Fruit fly (Drosophila melanogaster) whole organism, embryonic: ENCODE results near the gene Ntf-2r.

Experiments used
- Atf-2 ChIP-seq: fragments of 200-800 bp; sonication (Bioruptor generic); optimal IDR thresholded peaks from 2 replicates; lab custom pipeline; 2016; ENCODE audit warnings: missing biosample characterization, missing genetic modification characterization
- CG10959 ChIP-seq: fragments of 200-800 bp; sonication (Bioruptor generic); IDR thresholded peaks from 2 replicates; pipeline ENCODE4 v1.3.6; 2022; ENCODE audit warnings: missing biosample characterization, missing genetic modification characterization
- CG11093 ChIP-seq: fragments of 200-800 bp; sonication (Bioruptor generic); IDR thresholded peaks from 3 replicates; pipeline ENCODE4 v1.3.6; 2022; ENCODE audit warnings: missing biosample characterization, missing genetic modification characterization
- CG11247 ChIP-seq: fragments of 200-800 bp; sonication (Bioruptor generic); IDR thresholded peaks from 2 replicates; pipeline ENCODE4 v1.3.6; 2022; ENCODE audit warnings: missing biosample characterization, missing genetic modification characterization
- CG12299 ChIP-seq: fragments of 200-800 bp; sonication (Bioruptor generic); optimal IDR thresholded peaks from 2 replicates; lab custom pipeline; 2018; ENCODE audit warnings: missing biosample characterization, mild to moderate bottlenecking, missing genetic modification characterization
- CG13624 ChIP-seq: fragments of 200-800 bp; sonication (Bioruptor generic); optimal IDR thresholded peaks from 2 replicates; lab custom pipeline; 2016; ENCODE audit warnings: missing biosample characterization, missing genetic modification characterization
- CG14441 ChIP-seq: fragments of 200-800 bp; sonication (Bioruptor generic); IDR thresholded peaks from 2 replicates; pipeline ENCODE4 v1.3.6; 2022; ENCODE audit warnings: missing biosample characterization, missing genetic modification characterization
- CG16813 ChIP-seq: fragments of 200-800 bp; sonication (Bioruptor generic); IDR thresholded peaks from 3 replicates; pipeline ENCODE4 v1.3.6; 2022; ENCODE audit warnings: missing biosample characterization, missing genetic modification characterization; ENCODE audit not compliant: partially characterized antibody
- CG2199 ChIP-seq: fragments of 200-800 bp; sonication (Bioruptor generic); IDR thresholded peaks from 3 replicates; pipeline ENCODE4 v1.3.6; 2022; ENCODE audit warnings: missing biosample characterization, missing genetic modification characterization
- CG34376 ChIP-seq: fragments of 200-800 bp; sonication (Bioruptor generic); optimal IDR thresholded peaks from 2 replicates; lab custom pipeline; 2018; ENCODE audit warnings: missing biosample characterization, mild to moderate bottlenecking, missing genetic modification characterization
- CG4360 ChIP-seq: fragments of 200-800 bp; sonication (Bioruptor generic); IDR thresholded peaks from 2 replicates; pipeline ENCODE4 v1.3.6; 2022; ENCODE audit warnings: missing biosample characterization, missing genetic modification characterization
- CG6175 ChIP-seq: fragments of 200-800 bp; sonication (Bioruptor generic); IDR thresholded peaks from 3 replicates; pipeline ENCODE4 v1.3.6; 2022; ENCODE audit warnings: missing biosample characterization, missing genetic modification characterization
- CG9797 ChIP-seq: fragments of 200-800 bp; sonication (Bioruptor generic); optimal IDR thresholded peaks from 3 replicates; lab custom pipeline; 2018; ENCODE audit warnings: missing biosample characterization, mild to moderate bottlenecking, missing genetic modification characterization
- CG9932 ChIP-seq: fragments of 200-800 bp; sonication (Bioruptor generic); IDR thresholded peaks from 2 replicates; pipeline ENCODE4 v1.3.6; 2022; ENCODE audit warnings: missing biosample characterization, missing genetic modification characterization
- Drgx ChIP-seq: fragments of 200-800 bp; sonication (Bioruptor generic); IDR thresholded peaks from 2 replicates; pipeline ENCODE4 v1.3.6; 2022; ENCODE audit warnings: missing biosample characterization, missing genetic modification characterization
- Ets65A ChIP-seq: fragments of 200-800 bp; sonication (Bioruptor generic); peaks from one replicate; lab custom pipeline; 2016; ENCODE audit warnings: missing biosample characterization, missing genetic modification characterization
- HLH4C ChIP-seq: fragments of 200-800 bp; sonication (Bioruptor generic); IDR thresholded peaks from 3 replicates; pipeline ENCODE4 v1.3.6; 2022; ENCODE audit warnings: missing biosample characterization, missing genetic modification characterization; ENCODE audit not compliant: partially characterized antibody
- Hr3 ChIP-seq: fragments of 200-800 bp; sonication (Bioruptor generic); optimal IDR thresholded peaks from 3 replicates; lab custom pipeline; 2016; ENCODE audit warnings: missing biosample characterization, missing genetic modification characterization
- Hr51 ChIP-seq, 2 experiments: fragments of 200-800 bp; sonication (Bioruptor generic); optimal IDR thresholded peaks; 2 replicates in 1 of 2; 3 replicates in 1 of 2; lab custom pipeline; 2016 to 2018; ENCODE audit warnings: missing biosample characterization in 2 of 2, missing genetic modification characterization in 2 of 2, mild to moderate bottlenecking in 1 of 2, moderate library complexity in 1 of 2
- Lim3 ChIP-seq: fragments of 200-800 bp; sonication (Bioruptor generic); IDR thresholded peaks from 2 replicates; pipeline ENCODE4 v1.3.6; 2022; ENCODE audit warnings: missing biosample characterization, missing genetic modification characterization
- Med ChIP-seq: fragments of 200-800 bp; sonication (Bioruptor generic); peaks from one replicate; lab custom pipeline; 2016; ENCODE audit warnings: missing biosample characterization, missing genetic modification characterization, mild to moderate bottlenecking, inconsistent platforms, moderate library complexity
- Neu2 ChIP-seq: fragments of 200-800 bp; sonication (Bioruptor generic); optimal IDR thresholded peaks from 3 replicates; lab custom pipeline; 2016; ENCODE audit warnings: missing biosample characterization, missing genetic modification characterization, borderline replicate concordance
- Opbp ChIP-seq: fragments of 200-800 bp; sonication (Bioruptor generic); IDR thresholded peaks from 3 replicates; pipeline ENCODE4 v1.3.6; 2022; ENCODE audit warnings: missing biosample characterization, missing genetic modification characterization; ENCODE audit not compliant: partially characterized antibody
- Pdp1 ChIP-seq, 2 experiments: fragments of 200-800 bp; sonication (Bioruptor generic); optimal IDR thresholded peaks; 3 replicates each; lab custom pipeline; 2016; ENCODE audit warnings: missing biosample characterization in 2 of 2, missing genetic modification characterization in 2 of 2, mild to moderate bottlenecking in 1 of 2, moderate library complexity in 1 of 2
- amos ChIP-seq: fragments of 200-800 bp; sonication (Bioruptor generic); IDR thresholded peaks from 2 replicates; pipeline ENCODE4 v1.3.6; 2022; ENCODE audit warnings: missing biosample characterization, missing genetic modification characterization; ENCODE audit not compliant: partially characterized antibody
- bsh ChIP-seq, 2 experiments: fragments of 200-800 bp; sonication (Bioruptor generic); optimal IDR thresholded peaks; 2 replicates each; lab custom pipeline; 2017 to 2018; ENCODE audit warnings: mild to moderate bottlenecking in 2 of 2, missing biosample characterization in 2 of 2, missing genetic modification characterization in 2 of 2, moderate library complexity in 1 of 2
- cad ChIP-seq: fragments of >200 bp; optimal IDR thresholded peaks from 2 replicates; lab custom pipeline; 2017; ENCODE audit warnings: missing biosample characterization, missing genetic modification characterization
- cg ChIP-seq: fragments of 200-800 bp; sonication (Bioruptor generic); optimal IDR thresholded peaks from 3 replicates; lab custom pipeline; 2019; ENCODE audit warnings: missing biosample characterization, mild to moderate bottlenecking, missing genetic modification characterization, moderate library complexity
- en ChIP-seq: fragments of 200-800 bp; sonication (Bioruptor generic); optimal IDR thresholded peaks from 2 replicates; lab custom pipeline; 2016; ENCODE audit warnings: missing biosample characterization, missing genetic modification characterization
- eve ChIP-seq, 2 experiments: fragments of >200 bp; optimal IDR thresholded peaks; 2 replicates each; lab custom pipeline; 2017; ENCODE audit warnings: missing biosample characterization in 2 of 2, missing genetic modification characterization in 2 of 2
- ind ChIP-seq: fragments of 200-800 bp; sonication (Bioruptor generic); optimal IDR thresholded peaks from 3 replicates; lab custom pipeline; 2016; ENCODE audit warnings: missing biosample characterization, missing genetic modification characterization
- lbe ChIP-seq: fragments of 200-800 bp; sonication (Bioruptor generic); optimal IDR thresholded peaks from 2 replicates; lab custom pipeline; 2016; ENCODE audit warnings: missing biosample characterization, mild to moderate bottlenecking, missing genetic modification characterization
- nom ChIP-seq: fragments of 200-800 bp; sonication (Bioruptor generic); optimal IDR thresholded peaks from 2 replicates; lab custom pipeline; 2017; ENCODE audit warnings: missing biosample characterization, missing genetic modification characterization, mild to moderate bottlenecking, moderate library complexity, missing genetic modification reagents
- sens ChIP-seq: fragments of 200-800 bp; sonication (Bioruptor generic); peaks from one replicate; lab custom pipeline; 2016; ENCODE audit warnings: missing biosample characterization, missing genetic modification characterization
- sim ChIP-seq: fragments of 200-800 bp; sonication (Bioruptor generic); IDR thresholded peaks from 2 replicates; pipeline ENCODE4 v1.3.6; 2022; ENCODE audit warnings: missing biosample characterization, missing genetic modification characterization
- sna ChIP-seq: fragments of 200-800 bp; sonication (Bioruptor generic); IDR thresholded peaks from 2 replicates; pipeline ENCODE4 v1.3.6; 2022; ENCODE audit warnings: missing biosample characterization, missing genetic modification characterization; ENCODE audit not compliant: partially characterized antibody
- zen2 ChIP-seq: fragments of 200-800 bp; sonication (Bioruptor generic); IDR thresholded peaks from 3 replicates; pipeline ENCODE4 v1.3.6; 2022; ENCODE audit warnings: missing biosample characterization, missing genetic modification characterization; ENCODE audit not compliant: partially characterized antibody

The Ntf-2r gene

dm6 chr2L:18455506-18456491 is 1.4 kb downstream of the Ntf-2r start:
- TF ChIP-seq Drgx, result peak; percentile 99
- TF ChIP-seq en (GFP tag; lab: Kevin White, UChicago), result no peak
- no peak for TF ChIP-seq Opbp (GFP tag; lab: Robert Waterston, UW)
- peak; percentile 6; the same call in 1 of the 2 replicates for TF ChIP-seq CG14441
- no peak for TF ChIP-seq sim (GFP tag; lab: Robert Waterston, UW)
- peak; percentile 100 for TF ChIP-seq nom (GFP tag; lab: Kevin White, UChicago)
- peak; percentile 23 for TF ChIP-seq cg (GFP tag; lab: Kevin White, UChicago)
- no peak for TF ChIP-seq HLH4C (GFP tag; lab: Robert Waterston, UW)
- 0 out of 3 replicates have a peak, but pooled peaks have one; percentile 28 for TF ChIP-seq CG2199 (GFP tag; lab: Robert Waterston, UW)
- TF ChIP-seq zen2, result no peak
- no peak for TF ChIP-seq CG9932 (GFP tag; lab: Robert Waterston, UW)
- TF ChIP-seq CG6175 (GFP tag; lab: Robert Waterston, UW), result 0 out of 3 replicates have a peak, but pooled peaks have one; percentile 19
- TF ChIP-seq CG11247 (GFP tag; lab: Robert Waterston, UW), result 0 out of 2 replicates have a peak, but pooled peaks have one; percentile 20
- TF ChIP-seq ind (GFP tag; lab: Kevin White, UChicago), result no peak
- TF ChIP-seq sna, result no peak
- TF ChIP-seq Atf-2 (GFP tag; lab: Kevin White, UChicago), result no peak
- TF ChIP-seq CG13624 (GFP tag; lab: Kevin White, UChicago), result no peak
- no peak for TF ChIP-seq CG11093 (GFP tag; lab: Robert Waterston, UW)
- TF ChIP-seq Lim3 (GFP tag; lab: Robert Waterston, UW), result no peak
- TF ChIP-seq cad (GFP tag; lab: Kevin White, UChicago), result no peak
- peak in 1 of 2 experiments; percentile 99 for TF ChIP-seq bsh (GFP tag; optimal IDR thresholded peaks at IDR 0.05; lab: Kevin White, UChicago)
- TF ChIP-seq Pdp1 (GFP tag; optimal IDR thresholded peaks at IDR 0.05; lab: Kevin White, UChicago), result no peak
- TF ChIP-seq lbe (GFP tag; lab: Kevin White, UChicago), result peak; percentile 55
- TF ChIP-seq Neu2 (GFP tag; lab: Kevin White, UChicago), result no peak
- TF ChIP-seq Hr3 (GFP tag; lab: Kevin White, UChicago), result no peak
- no peak for TF ChIP-seq CG34376 (GFP tag; lab: Kevin White, UChicago)
- no peak for TF ChIP-seq CG16813 (GFP tag; lab: Robert Waterston, UW)
- no peak for TF ChIP-seq CG10959 (GFP tag; lab: Robert Waterston, UW)
- peak; percentile 61 for TF ChIP-seq Med (GFP tag; lab: Kevin White, UChicago)
- TF ChIP-seq Hr51 (GFP tag; optimal IDR thresholded peaks at IDR 0.05; lab: Kevin White, UChicago), result no peak
- no peak for TF ChIP-seq CG9797 (GFP tag; lab: Kevin White, UChicago)

- no peak for TF ChIP-seq eve (GFP tag; optimal IDR thresholded peaks at IDR 0.05; lab: Kevin White, UChicago)
- TF ChIP-seq amos (GFP tag; lab: Robert Waterston, UW), result no peak
- peak; percentile 40; the same call in 1 of the 2 replicates for TF ChIP-seq Drgx
- TF ChIP-seq sens (GFP tag; lab: Kevin White, UChicago), result peak; percentile 9
- no peak for TF ChIP-seq CG12299 (tag; lab: Kevin White, UChicago)
- no peak for TF ChIP-seq sim (GFP tag; lab: Robert Waterston, UW)
- peak; percentile 10 for TF ChIP-seq Ets65A (GFP tag; lab: Kevin White, UChicago)
- TF ChIP-seq nom (GFP tag; lab: Kevin White, UChicago), result peak; percentile 84
- TF ChIP-seq cg (GFP tag; lab: Kevin White, UChicago), result peak; percentile 31
- TF ChIP-seq bsh (GFP tag; optimal IDR thresholded peaks at IDR 0.05; lab: Kevin White, UChicago), result peak in 1 of 2 experiments; percentile 14
- TF ChIP-seq CG16813 (GFP tag; lab: Robert Waterston, UW), result 0 out of 3 replicates have a peak, but pooled peaks have one; percentile 20
- peak; percentile 43; the same call in 1 of the 2 replicates for TF ChIP-seq CG4360
- TF ChIP-seq, all 482 proteins: peak for 8
These were observed 2.6 kb downstream of the Ntf-2r start for dm6 chr2L:18456932-18457583.
